Worm (Caenorhabditis elegans): ENCODE results near the gene W08G11.1.

Gene W08G11.1

ce11 chrV:16367575-16367974 is 20.7 kb downstream of the W08G11.1 start, which contains the start of gene W08G11.3 (continued):
- TF ChIP-seq F10B5.3 (tag; optimal IDR thresholded peaks at IDR 0.05) (peak; percentile 25), lin-38 (GFP tag; IDR thresholded peaks at IDR 0.05) (0 out of 2 replicates have a peak, but pooled peaks have one; percentile 9)

ce11 chrV:16368143-16368542 is 21.3 kb downstream of the W08G11.1 start:
- TF ChIP-seq F10B5.3 (tag; optimal IDR thresholded peaks at IDR 0.05) (no peak), spr-3 (GFP tag; optimal IDR thresholded peaks at IDR 0.05) (no peak), vab-7 (GFP tag; IDR thresholded peaks at IDR 0.05) (no peak), F49E8.2 (tag; optimal IDR thresholded peaks at IDR 0.05; ENCODE audit: borderline replicate concordance) (no peak), madf-5 (GFP tag; IDR thresholded peaks at IDR 0.05) (no peak), lin-15B (tag; optimal IDR thresholded peaks at IDR 0.05) (no peak), nhr-6 (tag; optimal IDR thresholded peaks at IDR 0.05) (no peak), zip-11 (GFP tag; IDR thresholded peaks at IDR 0.05) (no peak), saeg-2 (GFP tag; IDR thresholded peaks at IDR 0.05) (no peak), nhr-42 (GFP tag; IDR thresholded peaks at IDR 0.05) (no peak), aly-2 (tag; optimal IDR thresholded peaks at IDR 0.05) (no peak), unc-130 (GFP tag; optimal IDR thresholded peaks at IDR 0.05) (no peak), fos-1 (tag; optimal IDR thresholded peaks at IDR 0.05) (no peak), ctbp-1 (GFP tag; IDR thresholded peaks at IDR 0.05) (no peak), lin-1 (GFP tag; IDR thresholded peaks at IDR 0.05) (no peak), ceh-32 (tag; optimal IDR thresholded peaks at IDR 0.05; ENCODE audit: poor library complexity) (no peak), daf-16 (GFP tag; optimal IDR thresholded peaks at IDR 0.05) (no peak), daf-16 (tag; optimal IDR thresholded peaks at IDR 0.05) (no peak)

DNA sequence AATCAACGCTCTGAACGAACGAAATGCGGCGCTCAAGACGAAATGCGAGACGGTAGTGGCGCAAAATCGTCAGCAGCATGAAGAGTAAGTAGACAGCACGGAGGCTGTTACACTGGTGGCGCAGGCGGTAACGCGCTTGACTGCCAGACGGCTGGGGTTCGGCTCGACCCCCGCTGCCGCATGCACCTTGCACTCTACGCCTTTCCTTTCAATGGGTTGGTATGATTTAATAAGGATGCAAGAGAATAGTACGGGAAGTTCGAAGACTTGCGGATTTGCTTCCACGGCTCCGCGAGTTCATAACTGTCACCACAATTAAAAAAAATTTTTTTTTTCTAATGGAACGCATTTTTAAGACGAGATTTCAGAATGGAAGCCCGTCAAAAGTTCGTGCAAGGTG is 23.2 kb downstream of the W08G11.1 start:
- TF ChIP-seq pqm-1 (tag; optimal IDR thresholded peaks at IDR 0.05) (peak; percentile 42), set-16 (GFP tag; IDR thresholded peaks at IDR 0.05) (peak; percentile 91), lir-3 (tag; optimal IDR thresholded peaks at IDR 0.05) (peak; percentile 80), nhr-6 (tag; optimal IDR thresholded peaks at IDR 0.05) (peak; percentile 43), php-3 (GFP tag; IDR thresholded peaks at IDR 0.05) (peak; percentile 80), zip-11 (GFP tag; IDR thresholded peaks at IDR 0.05) (0 out of 2 replicates have a peak, but pooled peaks have one; percentile 65), daf-16 (GFP tag; optimal IDR thresholded peaks at IDR 0.05) (peak; percentile 37 to 88), daf-16 (tag; optimal IDR thresholded peaks at IDR 0.05) (no peak), snpc-1.2 (GFP tag; IDR thresholded peaks at IDR 0.05) (peak; percentile 82), dmd-6 (GFP tag; IDR thresholded peaks at IDR 0.05) (peak; percentile 78), attf-4 (tag; optimal IDR thresholded peaks at IDR 0.05) (no peak), mdt-29 (GFP tag; IDR thresholded peaks at IDR 0.05) (peak; percentile 76), nhr-76 (tag; optimal IDR thresholded peaks at IDR 0.05) (no peak), nhr-102 (tag; optimal IDR thresholded peaks at IDR 0.05) (peak; percentile 87), ceh-32 (tag; optimal IDR thresholded peaks at IDR 0.05; ENCODE audit: poor library complexity) (peak; percentile 9), nhr-28 (tag; optimal IDR thresholded peaks at IDR 0.05) (peak; percentile 33), cey-2 (tag; optimal IDR thresholded peaks at IDR 0.05; ENCODE audit: borderline replicate concordance, insufficient read depth) (no peak), nhr-111 (GFP tag; optimal IDR thresholded peaks at IDR 0.05) (peak; percentile 76), F49E8.2 (tag; optimal IDR thresholded peaks at IDR 0.05; ENCODE audit: borderline replicate concordance) (peak; percentile 84), lin-39 (tag; optimal IDR thresholded peaks at IDR 0.05) (no peak), ztf-7 (tag; optimal IDR thresholded peaks at IDR 0.05) (peak; percentile 51), Y5F2A.4 (GFP tag; optimal IDR thresholded peaks at IDR 0.05) (peak; percentile 79), spr-3 (GFP tag; optimal IDR thresholded peaks at IDR 0.05) (peak; percentile 83), ctbp-1 (GFP tag; IDR thresholded peaks at IDR 0.05) (peak; percentile 88; the same call in 1 of the 2 replicates), ceh-62 (tag; optimal IDR thresholded peaks at IDR 0.05) (no peak), spr-1 (tag; optimal IDR thresholded peaks at IDR 0.05) (peak; percentile 85), R02D3.7 (tag; optimal IDR thresholded peaks at IDR 0.05) (no peak), mxl-3 (GFP tag; optimal IDR thresholded peaks at IDR 0.05) (no peak), F10B5.3 (tag; optimal IDR thresholded peaks at IDR 0.05) (peak; percentile 70), lin-38 (GFP tag; IDR thresholded peaks at IDR 0.05) (peak; percentile 84), lin-1 (GFP tag; IDR thresholded peaks at IDR 0.05) (peak; percentile 82), lsy-2 (tag; optimal IDR thresholded peaks at IDR 0.05) (peak in 1 of 2 experiments; percentile 68), unc-62 (GFP tag; optimal IDR thresholded peaks at IDR 0.05 in 1 of 2) (peak in 1 of 2 experiments; percentile 97), unc-62 (tag; optimal IDR thresholded peaks at IDR 0.05) (no peak), zfp-2 (tag; optimal IDR thresholded peaks at IDR 0.05) (peak; percentile 62), lin-13 (GFP tag; optimal IDR thresholded peaks at IDR 0.05) (peak; percentile 89), F44E2.7 (GFP tag; IDR thresholded peaks at IDR 0.05) (0 out of 2 replicates have a peak, but pooled peaks have one; percentile 65), D1046.2 (GFP tag; IDR thresholded peaks at IDR 0.05) (peak; percentile 91)

All from whole organism, L4 larva.